Worm (Caenorhabditis elegans) whole organism, L3 larva: Measurements from ENCODE around the gene rnh-1.2.

Source experiments
- aly-2 ChIP-seq: fragments of 150-350 bp; optimal IDR thresholded peaks from 2 replicates; lab custom pipeline; 2014; ENCODE audit warnings: missing biosample characterization, missing genetic modification characterization
- ceh-82 ChIP-seq: fragments of 150-350 bp; optimal IDR thresholded peaks from 2 replicates; lab custom pipeline; 2014; ENCODE audit warnings: missing biosample characterization, missing genetic modification characterization
- ceh-9 ChIP-seq: sonication (generic microtip); optimal IDR thresholded peaks from 2 replicates; lab custom pipeline; 2018; ENCODE audit warnings: missing biosample characterization, missing genetic modification characterization
- egl-27 ChIP-seq: sonication (generic microtip); optimal IDR thresholded peaks from 4 replicates; lab custom pipeline; 2017; ENCODE audit warnings: missing biosample characterization, missing genetic modification reagents, missing genetic modification characterization
- elt-1 ChIP-seq: fragments of 150-350 bp; optimal IDR thresholded peaks from 2 replicates; lab custom pipeline; 2014; ENCODE audit warnings: missing biosample characterization, missing genetic modification characterization
- fos-1 ChIP-seq: fragments of 150-350 bp; optimal IDR thresholded peaks from 2 replicates; lab custom pipeline; 2014; ENCODE audit warnings: missing biosample characterization, missing genetic modification characterization
- pha-4 ChIP-seq: fragments of 150-350 bp; optimal IDR thresholded peaks from 2 replicates; lab custom pipeline; 2014; ENCODE audit warnings: missing biosample characterization, missing genetic modification reagents, missing genetic modification characterization
- snpc-4 ChIP-seq: fragments of 150-350 bp; optimal IDR thresholded peaks from 2 replicates; lab custom pipeline; 2014; ENCODE audit warnings: missing biosample characterization, missing genetic modification characterization
- unc-62 ChIP-seq: fragments of 150-350 bp; sonication (generic microtip); optimal IDR thresholded peaks from 4 replicates; lab custom pipeline; 2014; ENCODE audit warnings: missing biosample characterization, missing genetic modification reagents, missing genetic modification characterization
- zag-1 ChIP-seq: fragments of 150-350 bp; optimal IDR thresholded peaks from 2 replicates; lab custom pipeline; 2014; ENCODE audit warnings: missing biosample characterization, missing genetic modification characterization

DNA sequence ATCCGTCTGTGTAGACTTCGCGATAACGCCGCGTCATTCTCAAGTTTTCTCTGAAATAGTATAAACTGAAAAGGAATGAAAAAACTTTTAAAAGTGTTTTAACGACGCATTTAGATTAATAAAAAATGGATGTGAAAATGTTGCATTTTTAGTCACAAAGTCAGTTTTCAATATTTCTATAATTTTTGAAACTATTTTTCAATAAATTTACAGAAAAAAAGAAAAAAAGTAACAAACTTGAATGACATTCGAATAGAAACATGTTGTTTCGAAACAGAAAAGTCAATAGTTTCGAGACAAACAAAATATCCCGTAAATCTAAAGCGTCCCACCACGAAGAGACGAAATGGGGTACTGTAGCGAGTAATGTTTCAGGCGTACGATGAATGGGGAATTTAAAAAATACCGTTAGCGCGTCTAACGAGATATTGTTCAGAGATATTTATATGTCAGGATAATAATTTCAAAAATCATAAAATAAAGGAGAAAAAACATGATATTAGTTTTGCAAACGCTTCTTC lies at the start of gene rnh-1.2:
- TF ChIP-seq fos-1 (tag; lab: Kevin White, UChicago) (no peak), ceh-9 (tag; lab: Kevin White, UChicago) (no peak), aly-2 (no peak), pha-4 (tag; lab: Kevin White, UChicago) (no peak), elt-1 (tag; lab: Kevin White, UChicago) (no peak), egl-27 (tag; lab: Kevin White, UChicago) (no peak), snpc-4 (no peak), zag-1 (tag; lab: Kevin White, UChicago) (no peak), ceh-82 (tag; lab: Kevin White, UChicago) (no peak), unc-62 (no peak)
